Fruit fly (Drosophila melanogaster): Measurements from ENCODE around the gene rost.

Gene rost

dm6 chr2L:8948650-8949049 is 40.7 kb downstream of the rost start:
- TF ChIP-seq noc (tag; optimal IDR thresholded peaks at IDR 0.05), result peak; percentile 29

dm6 chr2L:8947989-8948388 is 41.4 kb downstream of the rost start:
- peak; percentile 11 for TF ChIP-seq noc (tag; optimal IDR thresholded peaks at IDR 0.05)

dm6 chr2L:8946718-8947316 is 42.5 kb downstream of the rost start, which contains the start of gene CG46397:
Gene CG46397 (plus strand): TSS chr2L:8947266.
- peak; percentile 8 for TF ChIP-seq noc (tag; optimal IDR thresholded peaks at IDR 0.05)

DNA sequence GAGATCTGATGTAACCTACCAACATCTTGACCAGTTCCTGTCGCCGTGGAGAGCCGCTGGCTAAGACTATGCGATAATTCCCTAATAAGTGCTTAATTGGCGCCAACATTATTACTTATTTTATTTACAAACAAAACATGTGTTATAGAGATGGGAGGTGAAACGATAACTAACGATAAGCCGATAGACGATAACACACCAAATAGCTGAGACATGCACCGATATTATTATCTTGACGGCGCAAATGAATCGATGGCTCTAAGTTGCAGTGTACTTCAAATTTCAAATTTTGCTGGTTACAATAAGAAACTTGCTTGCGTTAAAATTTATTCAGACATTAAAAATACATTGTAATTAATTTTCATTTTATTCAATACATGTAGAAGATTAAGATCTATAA is 46.2 kb downstream of the rost start, which contains the start of gene CG9515:
Gene CG9515 (minus strand): TSS at position 148 of the 400 bp plus-strand sequence.
- no peak for TF ChIP-seq noc (tag; optimal IDR thresholded peaks at IDR 0.05)

dm6 chr2L:8941736-8942337 is 47.5 kb downstream of the rost start, which contains the start of gene Argl:
Gene Argl (minus strand): TSS chr2L:8942105.
- peak; percentile 72 for TF ChIP-seq noc (tag; optimal IDR thresholded peaks at IDR 0.05)

dm6 chr2L:8940680-8941079 is 48.7 kb downstream of the rost start:
- TF ChIP-seq noc (tag; optimal IDR thresholded peaks at IDR 0.05), result peak; percentile 8

DNA sequence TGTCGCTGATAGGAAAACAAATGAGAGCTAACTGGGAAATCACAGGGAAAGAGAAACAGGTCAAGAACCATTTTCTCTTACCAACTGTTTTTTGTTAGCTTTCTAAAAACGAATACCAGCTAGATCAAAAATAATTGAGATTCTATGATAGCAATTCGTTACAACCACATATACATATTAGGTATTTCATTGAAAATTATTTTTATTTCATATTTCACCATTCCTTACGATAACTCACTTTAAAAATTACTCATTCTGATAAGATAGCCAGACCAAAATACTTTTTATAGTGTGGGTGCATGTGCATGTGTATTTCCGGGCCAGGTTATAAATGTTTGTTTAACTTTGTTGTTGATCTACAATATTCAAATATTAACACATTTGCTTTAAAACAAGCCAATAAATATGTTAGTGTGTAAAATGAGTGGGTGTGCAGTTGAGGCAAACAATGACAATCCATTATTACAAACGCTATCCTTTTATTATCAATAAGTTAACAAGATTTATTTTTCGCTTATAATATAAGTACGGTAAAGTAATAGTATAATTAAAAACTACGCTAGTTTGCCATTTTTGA is 51.4 kb downstream of the rost start:
- no peak for TF ChIP-seq noc (tag; optimal IDR thresholded peaks at IDR 0.05)

DNA sequence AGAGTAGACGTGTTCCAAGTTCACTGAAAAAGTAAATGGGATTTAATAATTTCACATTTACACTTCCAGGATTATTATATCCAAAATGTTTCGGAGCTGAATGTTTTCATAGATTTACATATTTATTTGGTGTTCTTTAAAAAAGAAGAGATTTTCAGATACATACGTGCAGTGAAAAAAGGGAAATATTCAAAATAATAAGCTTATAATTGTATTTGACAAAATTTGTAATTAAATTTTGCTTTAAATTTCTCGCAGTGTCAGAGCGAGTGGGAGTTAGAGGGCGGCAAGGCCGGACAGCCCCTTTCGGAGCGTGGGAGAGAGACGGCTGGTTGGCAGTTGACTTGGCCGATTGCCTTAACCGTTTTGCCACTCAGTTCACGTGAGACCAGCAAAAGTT is 52.3 kb downstream of the rost start, which contains the start of gene Tsp29Fb:
Gene Tsp29Fb (plus strand): TSS at position 388 of the 400 bp plus-strand sequence.
- TF ChIP-seq noc (tag; optimal IDR thresholded peaks at IDR 0.05), result peak; percentile 93
